Worm (Caenorhabditis elegans) whole organism, mixed stage, embryonic: ENCODE results near the gene F07C3.9.

ENCODE experiments used
- bed-3 ChIP-seq: fragments of 200-800 bp; sonication (Bioruptor generic); optimal IDR thresholded peaks from 3 replicates; lab custom pipeline; 2018; ENCODE audit warnings: mild to moderate bottlenecking, missing genetic modification characterization, moderate library complexity, missing compliant biosample characterization
- blmp-1 ChIP-seq: fragments of 150-350 bp; optimal IDR thresholded peaks from 2 replicates; lab custom pipeline; 2014; ENCODE audit warnings: missing biosample characterization, missing genetic modification characterization
- ceh-39 ChIP-seq: fragments of 150-350 bp; optimal IDR thresholded peaks from 2 replicates; lab custom pipeline; 2014; ENCODE audit warnings: missing biosample characterization, missing genetic modification characterization
- ceh-43 ChIP-seq: fragments of 200-800 bp; sonication (Bioruptor generic); optimal IDR thresholded peaks from 2 replicates; lab custom pipeline; 2018; ENCODE audit warnings: mild to moderate bottlenecking, missing genetic modification characterization, moderate library complexity, missing compliant biosample characterization
- ceh-83 ChIP-seq: fragments of 200-800 bp; sonication (Bioruptor generic); optimal IDR thresholded peaks from 2 replicates; lab custom pipeline; 2018; ENCODE audit warnings: mild to moderate bottlenecking, missing genetic modification characterization, missing compliant biosample characterization
- ces-1 ChIP-seq: fragments of 150-350 bp; optimal IDR thresholded peaks from 2 replicates; lab custom pipeline; 2014; ENCODE audit warnings: missing biosample characterization, missing genetic modification reagents, missing genetic modification characterization
- cnd-1 ChIP-seq: fragments of 200-800 bp; sonication (Bioruptor generic); optimal IDR thresholded peaks from 2 replicates; lab custom pipeline; 2018; ENCODE audit warnings: mild to moderate bottlenecking, missing genetic modification characterization, missing compliant biosample characterization
- drap-1 ChIP-seq: fragments of 200-800 bp; sonication (Bioruptor generic); optimal IDR thresholded peaks from 3 replicates; lab custom pipeline; 2018; ENCODE audit warnings: mild to moderate bottlenecking, missing genetic modification characterization, missing compliant biosample characterization
- elt-1 ChIP-seq: sonication (generic microtip); optimal IDR thresholded peaks from 2 replicates; lab custom pipeline; 2017; ENCODE audit warnings: missing genetic modification characterization, mild to moderate bottlenecking, missing compliant biosample characterization, antibody characterized with exemption, moderate library complexity, borderline replicate concordance; ENCODE audit not compliant: insufficient read depth
- elt-3 ChIP-seq: fragments of 150-350 bp; optimal IDR thresholded peaks from 2 replicates; lab custom pipeline; 2014; ENCODE audit warnings: missing biosample characterization, missing genetic modification characterization
- ham-2 ChIP-seq: fragments of 200-800 bp; sonication (Bioruptor generic); optimal IDR thresholded peaks from 2 replicates; lab custom pipeline; 2018; ENCODE audit warnings: mild to moderate bottlenecking, missing genetic modification characterization, missing compliant biosample characterization
- hlh-1 ChIP-seq: fragments of 150-350 bp; optimal IDR thresholded peaks from 2 replicates; lab custom pipeline; 2014; ENCODE audit warnings: missing biosample characterization, missing genetic modification reagents, missing genetic modification characterization
- lin-13 ChIP-seq: fragments of 150-350 bp; optimal IDR thresholded peaks from 2 replicates; lab custom pipeline; 2014; ENCODE audit warnings: missing biosample characterization, missing genetic modification characterization
- lin-32 ChIP-seq: fragments of 200-800 bp; sonication (Bioruptor generic); optimal IDR thresholded peaks from 2 replicates; lab custom pipeline; 2018; ENCODE audit warnings: mild to moderate bottlenecking, missing genetic modification characterization, missing compliant biosample characterization
- lsy-2 ChIP-seq: fragments of 150-350 bp; optimal IDR thresholded peaks from 2 replicates; lab custom pipeline; 2014; ENCODE audit warnings: missing biosample characterization, missing genetic modification characterization
- mab-5 ChIP-seq: fragments of 150-350 bp; optimal IDR thresholded peaks from 2 replicates; lab custom pipeline; 2014; ENCODE audit warnings: missing biosample characterization, missing genetic modification characterization
- mep-1 ChIP-seq: fragments of 150-350 bp; optimal IDR thresholded peaks from 2 replicates; lab custom pipeline; 2017; ENCODE audit warnings: missing biosample characterization, missing genetic modification reagents, missing genetic modification characterization, inconsistent platforms
- mls-2 ChIP-seq: sonication (generic microtip); optimal IDR thresholded peaks from 2 replicates; lab custom pipeline; 2016; ENCODE audit warnings: mild to moderate bottlenecking, missing genetic modification characterization, moderate library complexity, missing compliant biosample characterization
- nhr-12 ChIP-seq: fragments of 150-350 bp; optimal IDR thresholded peaks from 2 replicates; lab custom pipeline; 2014; ENCODE audit warnings: missing biosample characterization, missing genetic modification characterization
- nhr-2 ChIP-seq: fragments of 150-350 bp; optimal IDR thresholded peaks from 2 replicates; lab custom pipeline; 2014; ENCODE audit warnings: missing biosample characterization, missing genetic modification characterization
- nhr-237 ChIP-seq: fragments of 150-350 bp; optimal IDR thresholded peaks from 2 replicates; lab custom pipeline; 2014; ENCODE audit warnings: missing biosample characterization, missing genetic modification characterization
- nhr-28 ChIP-seq: fragments of 150-350 bp; optimal IDR thresholded peaks from 2 replicates; lab custom pipeline; 2014; ENCODE audit warnings: missing biosample characterization, missing genetic modification characterization
- nhr-76 ChIP-seq: sonication (generic microtip); optimal IDR thresholded peaks from 2 replicates; lab custom pipeline; 2017; ENCODE audit warnings: missing biosample characterization, missing genetic modification characterization
- pha-4 ChIP-seq: fragments of 150-350 bp; optimal IDR thresholded peaks from 2 replicates; lab custom pipeline; 2018; ENCODE audit warnings: missing biosample characterization, missing genetic modification reagents, missing genetic modification characterization
- sem-2 ChIP-seq: fragments of 200-800 bp; sonication (Bioruptor generic); optimal IDR thresholded peaks from 2 replicates; lab custom pipeline; 2018; ENCODE audit warnings: mild to moderate bottlenecking, missing genetic modification characterization, missing compliant biosample characterization
- snpc-4 ChIP-seq: fragments of 150-350 bp; optimal IDR thresholded peaks from 2 replicates; lab custom pipeline; 2014; ENCODE audit warnings: missing biosample characterization, missing genetic modification characterization
- sptf-1 ChIP-seq: sonication (generic microtip); optimal IDR thresholded peaks from 2 replicates; lab custom pipeline; 2017; ENCODE audit warnings: mild to moderate bottlenecking, missing genetic modification characterization, moderate library complexity, missing compliant biosample characterization
- tbx-8 ChIP-seq: fragments of 200-800 bp; sonication (Bioruptor generic); optimal IDR thresholded peaks from 2 replicates; lab custom pipeline; 2018; ENCODE audit warnings: mild to moderate bottlenecking, missing genetic modification characterization, moderate library complexity, missing compliant biosample characterization
- unc-120 ChIP-seq: sonication (generic microtip); optimal IDR thresholded peaks from 2 replicates; lab custom pipeline; 2017; ENCODE audit warnings: missing genetic modification characterization, missing compliant biosample characterization; ENCODE audit not compliant: poor library complexity, severe bottlenecking
- unc-39 ChIP-seq: fragments of 150-350 bp; optimal IDR thresholded peaks from 2 replicates; lab custom pipeline; 2014; ENCODE audit warnings: missing biosample characterization, missing genetic modification characterization
- unc-62 ChIP-seq: fragments of 150-350 bp; optimal IDR thresholded peaks from 2 replicates; lab custom pipeline; 2014; ENCODE audit warnings: missing biosample characterization, missing genetic modification reagents, missing genetic modification characterization
- zip-8 ChIP-seq: fragments of 150-350 bp; optimal IDR thresholded peaks from 2 replicates; lab custom pipeline; 2014; ENCODE audit warnings: missing biosample characterization, missing genetic modification characterization
- ztf-11 ChIP-seq: fragments of 150-350 bp; optimal IDR thresholded peaks from 2 replicates; lab custom pipeline; 2014; ENCODE audit warnings: missing biosample characterization, missing genetic modification characterization

The F07C3.9 gene

ce11 chrV:9249206-9249605, 5.2 kb downstream of the F07C3.9 start, which contains the start of gene str-94:
Gene str-94 (minus strand): TSS chrV:9249306.
- TF ChIP-seq drap-1 (GFP tag; lab: Kevin White, UChicago) (no peak), pha-4 (tag; lab: Kevin White, UChicago) (no peak), lin-13 (tag; lab: Kevin White, UChicago) (no peak), hlh-1 (no peak), zip-8 (tag; lab: Kevin White, UChicago) (no peak)

- TF ChIP-seq unc-39 (tag; lab: Kevin White, UChicago) (no peak), unc-62 (GFP tag; lab: Kevin White, UChicago) (peak; percentile 44), sem-2 (GFP tag; lab: Kevin White, UChicago) (no peak), nhr-28 (no peak), drap-1 (GFP tag; lab: Kevin White, UChicago) (peak; percentile 33), nhr-2 (no peak), ceh-83 (GFP tag; lab: Kevin White, UChicago) (no peak), nhr-12 (tag; lab: Kevin White, UChicago) (no peak), unc-120 (tag; lab: Kevin White, UChicago) (peak; percentile 91), lin-32 (GFP tag; lab: Kevin White, UChicago) (no peak), hlh-1 (peak; percentile 80), bed-3 (no peak), nhr-237 (tag; lab: Kevin White, UChicago) (no peak), elt-3 (no peak), cnd-1 (peak; percentile 47), nhr-76 (tag; lab: Kevin White, UChicago) (no peak), ham-2 (GFP tag; lab: Kevin White, UChicago) (no peak), sptf-1 (tag; lab: Kevin White, UChicago) (no peak), mab-5 (no peak), mls-2 (tag; lab: Kevin White, UChicago) (no peak), ceh-39 (no peak)
- TF ChIP-seq, all 35 proteins: peak for 5
Measured at ce11 chrV:9247416-9247815, 7.0 kb downstream of the F07C3.9 start.

ce11 chrV:9246260-9246659, 8.2 kb downstream of the F07C3.9 start, which contains the start of gene aat-2:
Gene aat-2 (minus strand): TSS chrV:9246360.
- TF ChIP-seq mab-5 (no peak), nhr-237 (tag; lab: Kevin White, UChicago) (no peak), ztf-11 (tag; lab: Kevin White, UChicago) (no peak), mep-1 (tag; lab: Kevin White, UChicago) (no peak), snpc-4 (tag; lab: Kevin White, UChicago) (no peak), tbx-8 (GFP tag; lab: Kevin White, UChicago) (no peak), lsy-2 (no peak), unc-62 (GFP tag; lab: Kevin White, UChicago) (no peak), ceh-43 (GFP tag; lab: Kevin White, UChicago) (no peak), ces-1 (GFP tag; lab: Kevin White, UChicago) (no peak), hlh-1 (no peak), unc-120 (tag; lab: Kevin White, UChicago) (no peak), elt-1 (tag; lab: Kevin White, UChicago) (no peak), lin-32 (GFP tag; lab: Kevin White, UChicago) (no peak), cnd-1 (no peak), sptf-1 (tag; lab: Kevin White, UChicago) (no peak), zip-8 (tag; lab: Kevin White, UChicago) (no peak), blmp-1 (tag; lab: Kevin White, UChicago) (no peak)
- TF ChIP-seq, all 35 proteins: peak for 0

ce11 chrV:9243171-9243996, 11.1 kb downstream of the F07C3.9 start, which contains the start of gene glo-4:
Gene glo-4 (minus strand): TSS chrV:9243221.
- peak; percentile 21 for TF ChIP-seq lsy-2
- no peak for TF ChIP-seq ztf-11 (tag; lab: Kevin White, UChicago)
- TF ChIP-seq mep-1 (tag; lab: Kevin White, UChicago) = peak; percentile 69
- peak; percentile 55 for TF ChIP-seq unc-120 (tag; lab: Kevin White, UChicago)
- peak; percentile 36 for TF ChIP-seq hlh-1
- peak; percentile 69 for TF ChIP-seq nhr-237 (tag; lab: Kevin White, UChicago)
- TF ChIP-seq ces-1 (GFP tag; lab: Kevin White, UChicago) = peak; percentile 77
- no peak for TF ChIP-seq elt-3
- TF ChIP-seq nhr-28 = no peak
- TF ChIP-seq lin-13 (tag; lab: Kevin White, UChicago) = peak; percentile 13
